Fruit fly (Drosophila melanogaster): ENCODE data around the gene BoYb.

BoYb gene

DNA sequence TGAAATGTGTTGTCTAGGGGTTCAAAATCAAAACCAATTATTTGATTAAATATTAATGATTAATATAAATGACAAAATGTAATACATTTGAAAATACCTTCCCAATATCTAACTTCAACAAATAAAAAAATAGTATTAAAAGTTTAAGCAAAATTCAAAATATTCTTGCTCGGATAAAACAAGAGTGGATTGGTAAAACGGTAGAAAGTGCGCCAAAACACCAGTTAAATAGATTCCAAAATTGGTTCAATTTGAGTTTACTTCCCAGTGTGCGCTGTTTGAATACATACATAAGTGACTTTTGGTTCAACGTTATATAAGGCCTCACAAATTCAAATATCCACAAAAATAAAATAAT lies 36.7 kb upstream of the BoYb start:
- TF ChIP-seq CG6272 (GFP tag; IDR thresholded peaks at IDR 0.05): no peak
- no peak for TF ChIP-seq pb (GFP tag; optimal IDR thresholded peaks at IDR 0.05)
- no peak for TF ChIP-seq CG7357 (GFP tag; IDR thresholded peaks at IDR 0.05)
- TF ChIP-seq sens (GFP tag): peak; percentile 56
- TF ChIP-seq chinmo (GFP tag; IDR thresholded peaks at IDR 0.05; ENCODE audit: partially characterized antibody): no peak
- peak; percentile 61 for TF ChIP-seq Nf-YC (tag; optimal IDR thresholded peaks at IDR 0.05)
- TF ChIP-seq esg (GFP tag; conservative IDR thresholded peaks at IDR 0.05): peak; percentile 69; the same call in 1 of the 2 replicates
- no peak for TF ChIP-seq nau (GFP tag; optimal IDR thresholded peaks at IDR 0.05)
- TF ChIP-seq pum (GFP tag; optimal IDR thresholded peaks at IDR 0.05): no peak
- TF ChIP-seq jigr1 (GFP tag; IDR thresholded peaks at IDR 0.05): no peak
- TF ChIP-seq bab2 (GFP tag; optimal IDR thresholded peaks at IDR 0.05): peak; percentile 22
- no peak for TF ChIP-seq CG2202 (tag; optimal IDR thresholded peaks at IDR 0.05)
- TF ChIP-seq CG15269 (tag; optimal IDR thresholded peaks at IDR 0.05): peak; percentile 88
- TF ChIP-seq CG34376 (GFP tag; optimal IDR thresholded peaks at IDR 0.05): no peak
- no peak for TF ChIP-seq CG17612 (GFP tag; IDR thresholded peaks at IDR 0.05)
- peak; percentile 62 for TF ChIP-seq CG10147 (GFP tag; optimal IDR thresholded peaks at IDR 0.05)
- peak; percentile 73 for TF ChIP-seq Fer1 (GFP tag; optimal IDR thresholded peaks at IDR 0.05)
- no peak for TF ChIP-seq amos (GFP tag; IDR thresholded peaks at IDR 0.05; ENCODE audit: partially characterized antibody)
- TF ChIP-seq slp2 (GFP tag; optimal IDR thresholded peaks at IDR 0.05): peak; percentile 27
- peak; percentile 90 for TF ChIP-seq dmrt99B (tag; optimal IDR thresholded peaks at IDR 0.05)
- no peak for TF ChIP-seq dan (GFP tag; IDR thresholded peaks at IDR 0.05)
- peak; percentile 81 for TF ChIP-seq Atf6 (GFP tag; IDR thresholded peaks at IDR 0.05)
- TF ChIP-seq gce (GFP tag; IDR thresholded peaks at IDR 0.05): 0 out of 3 replicates have a peak, but pooled peaks have one; percentile 15
- peak; percentile 51 for TF ChIP-seq CG10366 (GFP tag; IDR thresholded peaks at IDR 0.05)
- TF ChIP-seq Myb (GFP tag; optimal IDR thresholded peaks at IDR 0.05): no peak
- peak; percentile 71 for TF ChIP-seq E2f1 (GFP tag; IDR thresholded peaks at IDR 0.05)
- no peak; the same call in 2 of the 3 replicates for TF ChIP-seq CG6175 (GFP tag; IDR thresholded peaks at IDR 0.05)
- no peak for TF ChIP-seq CG11696 (GFP tag; IDR thresholded peaks at IDR 0.05)
- peak; percentile 57 for TF ChIP-seq Nf-YB (GFP tag; optimal IDR thresholded peaks at IDR 0.05)
- TF ChIP-seq hb (GFP tag; IDR thresholded peaks at IDR 0.05; ENCODE audit: partially characterized antibody): no peak; the same call in 2 of the 3 replicates
- TF ChIP-seq CG1832 (GFP tag; optimal IDR thresholded peaks at IDR 0.05): no peak
- peak; percentile 17 for TF ChIP-seq CG14710 (tag; optimal IDR thresholded peaks at IDR 0.05)
- peak; percentile 6 for TF ChIP-seq twi (tag; optimal IDR thresholded peaks at IDR 0.05)
- TF ChIP-seq p53 (GFP tag; optimal IDR thresholded peaks at IDR 0.05): no peak
- no peak for TF ChIP-seq CG12236 (GFP tag; optimal IDR thresholded peaks at IDR 0.05)
- TF ChIP-seq ttk (GFP tag; IDR thresholded peaks at IDR 0.05): peak; percentile 54
- TF ChIP-seq CG12659 (GFP tag; optimal IDR thresholded peaks at IDR 0.05): peak; percentile 72
- no peak for TF ChIP-seq sima (GFP tag; optimal IDR thresholded peaks at IDR 0.05)
- peak; percentile 3 for TF ChIP-seq zen (tag; optimal IDR thresholded peaks at IDR 0.05)
- peak; percentile 26 for TF ChIP-seq CG1647 (GFP tag; optimal IDR thresholded peaks at IDR 0.05)
- no peak for TF ChIP-seq prd (optimal IDR thresholded peaks at IDR 0.05)
- TF ChIP-seq prd (GFP tag; IDR thresholded peaks at IDR 0.05): peak; percentile 57; the same call in 2 of the 3 replicates
- TF ChIP-seq Dip2 (GFP tag; IDR thresholded peaks at IDR 0.05): no peak
- TF ChIP-seq CG3407 (GFP tag; optimal IDR thresholded peaks at IDR 0.05): peak; percentile 54
- TF ChIP-seq cad (GFP tag; optimal IDR thresholded peaks at IDR 0.05): no peak
- TF ChIP-seq nerfin-2 (GFP tag; IDR thresholded peaks at IDR 0.05; ENCODE audit: partially characterized antibody): no peak
- peak; percentile 18 for TF ChIP-seq CG18476 (GFP tag; optimal IDR thresholded peaks at IDR 0.05)
- TF ChIP-seq sob (GFP tag; IDR thresholded peaks at IDR 0.05): peak; percentile 34; the same call in 1 of the 2 replicates
- peak; percentile 74 for TF ChIP-seq CG17359 (tag; optimal IDR thresholded peaks at IDR 0.05)
- no peak for TF ChIP-seq en (GFP tag; optimal IDR thresholded peaks at IDR 0.05)
- TF ChIP-seq chif (GFP tag; optimal IDR thresholded peaks at IDR 0.05): no peak
- TF ChIP-seq CG11695 (GFP tag; IDR thresholded peaks at IDR 0.05): peak; percentile 83

All from whole organism, embryonic.